Worm (Caenorhabditis elegans): ENCODE data around the gene B0024.3.

Gene B0024.3

ce11 chrV:10317294-10317693 is 29.9 kb downstream of the B0024.3 start, which contains the start of gene asps-1:
asps-1 (minus strand) TSS chrV:10317394.
- TF ChIP-seq dmd-4 (tag; optimal IDR thresholded peaks at IDR 0.05; ENCODE audit: borderline replicate concordance) (no peak), fkh-10 (GFP tag; optimal IDR thresholded peaks at IDR 0.05) (no peak), ceh-2 (tag; optimal IDR thresholded peaks at IDR 0.05) (no peak), ahr-1 (tag; optimal IDR thresholded peaks at IDR 0.05) (no peak), pha-4 (tag; optimal IDR thresholded peaks at IDR 0.05) (no peak), hlh-6 (tag; optimal IDR thresholded peaks at IDR 0.05) (no peak), syd-9 (tag; optimal IDR thresholded peaks at IDR 0.05) (no peak), K09A11.1 (tag; optimal IDR thresholded peaks at IDR 0.05; ENCODE audit: insufficient read depth) (no peak), madf-2 (tag; optimal IDR thresholded peaks at IDR 0.05) (no peak), K02D7.2 (tag; optimal IDR thresholded peaks at IDR 0.05) (no peak), C08G9.2 (tag; optimal IDR thresholded peaks at IDR 0.05) (no peak), ets-4 (tag; optimal IDR thresholded peaks at IDR 0.05) (no peak), sox-4 (tag; optimal IDR thresholded peaks at IDR 0.05) (no peak), ceh-14 (tag; optimal IDR thresholded peaks at IDR 0.05) (no peak), hlh-15 (tag; optimal IDR thresholded peaks at IDR 0.05) (no peak), hlh-13 (GFP tag; optimal IDR thresholded peaks at IDR 0.05) (no peak), F13H6.1 (tag; optimal IDR thresholded peaks at IDR 0.05) (no peak), unc-3 (GFP tag; conservative IDR thresholded peaks at IDR 0.05) (no peak), unc-3 (tag; optimal IDR thresholded peaks at IDR 0.05) (no peak), sox-2 (GFP tag; IDR thresholded peaks at IDR 0.05) (no peak), ama-1 (optimal IDR thresholded peaks at IDR 0.05) (no peak)

- no peak for TF ChIP-seq ceh-6 (GFP tag; optimal IDR thresholded peaks at IDR 0.05)
- TF ChIP-seq nfya-1 (tag; optimal IDR thresholded peaks at IDR 0.05) = no peak
- no peak for TF ChIP-seq syd-9 (tag; optimal IDR thresholded peaks at IDR 0.05)
- no peak for TF ChIP-seq tbx-7 (tag; optimal IDR thresholded peaks at IDR 0.05)
- TF ChIP-seq elt-4 (tag; optimal IDR thresholded peaks at IDR 0.05) = no peak
- no peak for TF ChIP-seq mec-3 (tag; optimal IDR thresholded peaks at IDR 0.05; ENCODE audit: borderline replicate concordance)
- no peak for TF ChIP-seq K09A11.1 (tag; optimal IDR thresholded peaks at IDR 0.05; ENCODE audit: insufficient read depth)
- no peak for TF ChIP-seq dve-1 (tag; optimal IDR thresholded peaks at IDR 0.05)
- no peak for TF ChIP-seq hlh-30 (tag; optimal IDR thresholded peaks at IDR 0.05; ENCODE audit: insufficient read depth)
- no peak for TF ChIP-seq C38D4.7 (GFP tag; optimal IDR thresholded peaks at IDR 0.05)
- no peak for TF ChIP-seq zip-5 (tag; optimal IDR thresholded peaks at IDR 0.05)
- no peak for TF ChIP-seq ref-2 (tag; optimal IDR thresholded peaks at IDR 0.05)
- no peak for TF ChIP-seq unc-86 (tag; optimal IDR thresholded peaks at IDR 0.05)
- no peak for TF ChIP-seq F13H6.1 (tag; optimal IDR thresholded peaks at IDR 0.05)
These were observed 32.1 kb downstream of the B0024.3 start, which contains the start of gene B0024.11 for ce11 chrV:10319434-10319833. B0024.11 (minus strand) TSS chrV:10319534.

ce11 chrV:10320101-10320761 is 32.9 kb downstream of the B0024.3 start, which contains the start of the genes gna-1 and B0024.13:
gna-1 (minus strand) TSS chrV:10320151.
B0024.13 (plus strand) TSS chrV:10320711.
- TF ChIP-seq ceh-31 (tag; optimal IDR thresholded peaks at IDR 0.05) (peak; percentile 89), C08G9.2 (tag; optimal IDR thresholded peaks at IDR 0.05) (peak; percentile 82), unc-42 (tag; optimal IDR thresholded peaks at IDR 0.05) (peak; percentile 54), ceh-6 (GFP tag; optimal IDR thresholded peaks at IDR 0.05) (no peak), ceh-14 (tag; optimal IDR thresholded peaks at IDR 0.05) (no peak), ceh-2 (tag; optimal IDR thresholded peaks at IDR 0.05) (peak; percentile 76), zip-5 (tag; optimal IDR thresholded peaks at IDR 0.05) (peak; percentile 66), ets-4 (tag; optimal IDR thresholded peaks at IDR 0.05) (peak; percentile 22), pax-1 (tag; optimal IDR thresholded peaks at IDR 0.05) (no peak), lim-6 (tag; optimal IDR thresholded peaks at IDR 0.05) (peak; percentile 2), tbx-7 (tag; optimal IDR thresholded peaks at IDR 0.05) (peak; percentile 60), tbx-2 (tag; optimal IDR thresholded peaks at IDR 0.05) (peak; percentile 63), ceh-24 (tag; optimal IDR thresholded peaks at IDR 0.05) (no peak)

All from whole organism, late embryonic.